Fruit fly (Drosophila melanogaster) Kc167 (cell line): ENCODE data around the gene Thor.

Experiments
- Myc ChIP-seq: fragments of >200 bp; optimal IDR thresholded peaks from 2 replicates; lab custom pipeline; 2017; ENCODE audit warnings: missing external identifiers
- h ChIP-seq: fragments of >200 bp; optimal IDR thresholded peaks from 3 replicates; lab custom pipeline; 2018; ENCODE audit warnings: missing external identifiers
- psq ChIP-seq: fragments of >200 bp; optimal IDR thresholded peaks from 2 replicates; lab custom pipeline; 2017; ENCODE audit warnings: missing external identifiers
- ttk ChIP-seq: sonication (Bioruptor generic); optimal IDR thresholded peaks from 2 replicates; lab custom pipeline; 2017; ENCODE audit warnings: missing external identifiers

DNA sequence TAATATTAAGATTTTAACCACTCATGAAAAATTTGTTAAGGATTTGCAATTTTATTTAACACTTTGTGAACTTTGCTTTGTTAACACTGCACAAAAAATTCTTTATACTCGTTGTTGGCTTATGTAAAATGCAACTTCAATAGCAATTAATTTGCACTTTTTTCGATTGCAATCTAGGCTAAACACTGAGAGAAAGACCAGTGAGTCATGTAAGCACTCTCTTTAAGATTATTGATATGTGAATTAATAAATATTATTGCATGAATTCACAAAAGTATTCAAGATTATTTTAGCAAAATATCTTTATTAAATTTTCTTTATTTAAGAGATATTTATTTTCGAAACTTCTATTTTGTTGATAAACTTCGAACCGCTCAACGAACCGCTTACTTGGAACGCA is 28.6 kb downstream of the Thor start:
- TF ChIP-seq psq, result no peak
- TF ChIP-seq ttk (lab: Kevin White, UChicago), result no peak
- TF ChIP-seq h (lab: Kevin White, UChicago), result no peak
- TF ChIP-seq Myc (lab: Kevin White, UChicago), result no peak
